Worm (Caenorhabditis elegans): ENCODE results near the gene txt-12.

Gene txt-12

DNA sequence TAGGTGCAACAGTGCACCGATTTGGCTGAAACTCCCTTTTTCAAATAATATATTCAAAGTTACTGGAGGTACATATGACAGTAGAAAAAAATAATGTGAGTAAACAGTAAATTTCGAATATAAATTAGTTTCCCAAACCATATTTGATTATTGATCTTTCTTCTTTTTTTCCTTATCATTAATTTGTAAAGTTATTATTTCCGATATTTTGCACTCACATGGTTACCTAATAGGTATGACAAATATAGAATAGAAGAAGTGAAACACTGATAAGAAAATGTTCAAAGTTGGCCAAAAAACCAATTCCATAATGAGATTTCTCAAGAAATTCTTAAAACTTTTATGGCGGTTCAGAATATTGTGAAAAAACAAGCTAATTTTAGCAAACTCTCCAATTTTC is 47.0 kb downstream of the txt-12 start:
- TF ChIP-seq fos-1 (tag; optimal IDR thresholded peaks at IDR 0.05) (peak; percentile 42), nhr-129 (tag; optimal IDR thresholded peaks at IDR 0.05) (no peak), zag-1 (tag; optimal IDR thresholded peaks at IDR 0.05) (no peak), sem-4 (tag; optimal IDR thresholded peaks at IDR 0.05) (no peak), aly-2 (tag; optimal IDR thresholded peaks at IDR 0.05) (no peak), ama-1 (optimal IDR thresholded peaks at IDR 0.05) (no peak), Y55F3AM.14 (GFP tag; optimal IDR thresholded peaks at IDR 0.05) (no peak)

DNA sequence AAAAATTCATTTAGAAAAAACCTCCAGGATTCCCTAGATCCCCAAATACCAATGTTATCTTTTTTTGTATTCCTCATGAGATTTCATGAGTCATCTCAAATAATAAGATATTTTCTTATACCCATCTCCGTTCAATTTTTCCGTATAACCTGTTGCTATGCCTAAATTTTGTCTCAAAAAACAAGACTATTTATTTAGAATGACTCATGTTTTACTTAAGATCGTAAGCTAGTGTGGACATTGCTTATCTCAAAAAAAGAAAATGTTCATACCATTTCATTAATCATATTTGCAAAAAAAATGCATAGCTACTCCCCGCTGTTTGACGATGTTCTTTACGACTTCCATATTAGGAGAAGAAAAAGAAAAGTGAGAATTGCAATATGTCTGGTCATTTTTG is 47.5 kb downstream of the txt-12 start, which contains the start of gene K08F9.3:
TSS of gene K08F9.3 (plus strand) at position 301 of the 400 bp plus-strand sequence.
- no peak for TF ChIP-seq nhr-11 (tag; optimal IDR thresholded peaks at IDR 0.05)
- TF ChIP-seq unc-55 (GFP tag; optimal IDR thresholded peaks at IDR 0.05), result no peak
- TF ChIP-seq nhr-10 (tag; optimal IDR thresholded peaks at IDR 0.05), result no peak
- TF ChIP-seq F13H6.1 (tag; optimal IDR thresholded peaks at IDR 0.05), result no peak
- TF ChIP-seq ceh-82 (tag; optimal IDR thresholded peaks at IDR 0.05), result no peak
- no peak for TF ChIP-seq elt-3 (tag; optimal IDR thresholded peaks at IDR 0.05)
- TF ChIP-seq sem-4 (tag; optimal IDR thresholded peaks at IDR 0.05), result no peak
- no peak for TF ChIP-seq nhr-77 (tag; optimal IDR thresholded peaks at IDR 0.05)
- no peak for TF ChIP-seq alr-1 (tag; optimal IDR thresholded peaks at IDR 0.05)
- TF ChIP-seq unc-62 (GFP tag; optimal IDR thresholded peaks at IDR 0.05), result no peak
- no peak for TF ChIP-seq nhr-25 (tag; optimal IDR thresholded peaks at IDR 0.05)
- no peak for TF ChIP-seq ama-1 (optimal IDR thresholded peaks at IDR 0.05)

DNA sequence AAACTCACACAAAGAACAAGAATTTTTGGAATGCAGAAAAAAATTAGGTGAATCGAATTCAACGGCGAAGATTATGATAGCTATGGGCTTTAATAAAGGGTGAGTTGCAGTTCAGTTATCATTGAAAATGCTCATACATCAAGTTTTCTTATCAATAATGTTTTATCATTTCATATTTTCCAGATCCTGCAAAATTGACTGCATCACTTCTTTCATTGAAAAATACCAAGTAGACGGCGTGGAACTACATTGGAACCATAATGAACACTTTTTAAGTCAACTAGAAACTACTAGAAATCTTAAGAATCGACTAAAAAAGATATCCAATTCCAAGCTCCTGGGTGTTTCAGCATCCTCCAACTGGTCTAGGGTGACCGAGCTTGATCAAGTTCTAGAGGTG is 50.5 kb downstream of the txt-12 start, which contains the start of gene K08F9.1:
TSS of gene K08F9.1 (minus strand) at position 101 of the 400 bp plus-strand sequence.
- TF ChIP-seq snpc-4 (tag; optimal IDR thresholded peaks at IDR 0.05) (no peak), mdl-1 (tag; optimal IDR thresholded peaks at IDR 0.05) (no peak), R02D3.7 (tag; optimal IDR thresholded peaks at IDR 0.05) (no peak), nhr-77 (tag; optimal IDR thresholded peaks at IDR 0.05) (no peak)

DNA sequence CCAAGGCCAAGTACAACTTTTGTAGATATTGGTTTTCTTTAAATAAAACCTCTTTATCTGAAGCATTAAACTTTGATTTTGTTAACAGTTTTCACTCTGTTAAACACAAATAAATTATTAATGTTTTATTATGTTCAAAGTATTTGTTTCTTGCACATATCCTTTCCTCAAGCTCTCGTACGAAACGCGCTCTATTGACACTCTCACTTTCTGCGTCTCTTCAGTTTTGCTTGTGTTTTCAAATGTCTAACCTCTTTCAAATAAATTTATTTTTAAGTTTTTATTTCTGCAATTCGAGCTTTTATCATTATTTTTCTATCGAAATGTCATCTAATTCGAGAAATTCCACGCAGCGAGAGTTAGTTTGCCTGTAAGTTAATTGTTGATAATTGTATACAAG is 51.0 kb downstream of the txt-12 start, which contains the start of gene K08F9.4:
TSS of gene K08F9.4 (plus strand) at position 222 of the 400 bp plus-strand sequence.
- TF ChIP-seq ztf-1 (GFP tag; conservative IDR thresholded peaks at IDR 0.05) (no peak), blmp-1 (tag; optimal IDR thresholded peaks at IDR 0.05; ENCODE audit: insufficient read depth) (peak; percentile 100), lin-13 (GFP tag; optimal IDR thresholded peaks at IDR 0.05) (peak; percentile 66), sma-3 (GFP tag; optimal IDR thresholded peaks at IDR 0.05) (peak; percentile 68), ztf-11 (tag; optimal IDR thresholded peaks at IDR 0.05) (no peak), lin-39 (tag; optimal IDR thresholded peaks at IDR 0.05) (no peak), elt-1 (tag; optimal IDR thresholded peaks at IDR 0.05) (no peak), mbf-1 (tag; optimal IDR thresholded peaks at IDR 0.05) (no peak), C34F6.9 (tag; optimal IDR thresholded peaks at IDR 0.05) (peak; percentile 78), crh-2 (tag; optimal IDR thresholded peaks at IDR 0.05) (peak; percentile 48), mab-5 (tag; optimal IDR thresholded peaks at IDR 0.05) (no peak), fos-1 (tag; optimal IDR thresholded peaks at IDR 0.05) (peak; percentile 47), Y55F3AM.14 (GFP tag; optimal IDR thresholded peaks at IDR 0.05) (no peak), sma-9 (GFP tag; optimal IDR thresholded peaks at IDR 0.05) (peak; percentile 46), sma-9 (tag; optimal IDR thresholded peaks at IDR 0.05) (no peak), alr-1 (tag; optimal IDR thresholded peaks at IDR 0.05) (no peak), nhr-25 (tag; optimal IDR thresholded peaks at IDR 0.05) (peak; percentile 68), sem-4 (tag; optimal IDR thresholded peaks at IDR 0.05) (peak; percentile 2), gmeb-1 (tag; optimal IDR thresholded peaks at IDR 0.05) (peak; percentile 72), nhr-21 (tag; optimal IDR thresholded peaks at IDR 0.05) (peak; percentile 26), nhr-129 (tag; optimal IDR thresholded peaks at IDR 0.05) (peak; percentile 48), unc-55 (GFP tag; optimal IDR thresholded peaks at IDR 0.05) (peak; percentile 84)

Data from whole organism, L2 larva.